Fruit fly (Drosophila melanogaster) whole organism: ENCODE results near the gene Sbf.

Experiments
- CG8478 ChIP-seq: fragments of >200 bp; optimal IDR thresholded peaks from 2 replicates; lab custom pipeline; 2018; ENCODE audit warnings: inconsistent platforms
- Dll ChIP-seq: fragments of >200 bp; optimal IDR thresholded peaks from 2 replicates; lab custom pipeline; 2017
- EcR ChIP-seq, 2 experiments: fragments of >200 bp; optimal IDR thresholded peaks; 2 replicates each; lab custom pipeline; 2017; ENCODE audit warnings: missing biosample characterization in 2 of 2, missing genetic modification characterization in 2 of 2, missing genetic modification reagents in 2 of 2
- pan ChIP-seq: fragments of >200 bp; optimal IDR thresholded peaks from 2 replicates; lab custom pipeline; 2017
- psq ChIP-seq: fragments of >200 bp; optimal IDR thresholded peaks from 2 replicates; lab custom pipeline; 2017
- usp ChIP-seq: fragments of >200 bp; optimal IDR thresholded peaks from 2 replicates; lab custom pipeline; 2017; ENCODE audit warnings: missing biosample characterization, missing genetic modification characterization, mixed read lengths

Sbf gene

dm6 chr3R:11760669-11761387, 35.9 kb downstream of the Sbf start:
- no peak for TF ChIP-seq EcR (GFP tag; optimal IDR thresholded peaks at IDR 0.05; lab: Kevin White, UChicago)
- TF ChIP-seq usp (GFP tag; lab: Kevin White, UChicago) = no peak
- TF ChIP-seq CG8478 (lab: Kevin White, UChicago) = no peak
- no peak for TF ChIP-seq pan
- no peak for TF ChIP-seq psq (lab: Kevin White, UChicago)
- peak; percentile 83 for TF ChIP-seq Dll (lab: Kevin White, UChicago)

- TF ChIP-seq EcR (GFP tag; optimal IDR thresholded peaks at IDR 0.05; lab: Kevin White, UChicago) = no peak
- no peak for TF ChIP-seq pan
- no peak for TF ChIP-seq psq (lab: Kevin White, UChicago)
- no peak for TF ChIP-seq CG8478 (lab: Kevin White, UChicago)
- TF ChIP-seq usp (GFP tag; lab: Kevin White, UChicago) = no peak
- no peak for TF ChIP-seq Dll (lab: Kevin White, UChicago)
Measured at dm6 chr3R:11759971-11760370, 36.8 kb downstream of the Sbf start.

- TF ChIP-seq CG8478 (lab: Kevin White, UChicago) (no peak), psq (lab: Kevin White, UChicago) (no peak), pan (no peak), Dll (lab: Kevin White, UChicago) (no peak), EcR (GFP tag; optimal IDR thresholded peaks at IDR 0.05; lab: Kevin White, UChicago) (no peak), usp (GFP tag; lab: Kevin White, UChicago) (no peak)
Measured at dm6 chr3R:11759185-11759731, 37.5 kb downstream of the Sbf start.

- TF ChIP-seq Dll (lab: Kevin White, UChicago) (no peak), CG8478 (lab: Kevin White, UChicago) (no peak), EcR (GFP tag; optimal IDR thresholded peaks at IDR 0.05; lab: Kevin White, UChicago) (no peak), usp (GFP tag; lab: Kevin White, UChicago) (no peak), psq (lab: Kevin White, UChicago) (no peak), pan (no peak)
Measured at dm6 chr3R:11758507-11759184, 38.1 kb downstream of the Sbf start.

DNA sequence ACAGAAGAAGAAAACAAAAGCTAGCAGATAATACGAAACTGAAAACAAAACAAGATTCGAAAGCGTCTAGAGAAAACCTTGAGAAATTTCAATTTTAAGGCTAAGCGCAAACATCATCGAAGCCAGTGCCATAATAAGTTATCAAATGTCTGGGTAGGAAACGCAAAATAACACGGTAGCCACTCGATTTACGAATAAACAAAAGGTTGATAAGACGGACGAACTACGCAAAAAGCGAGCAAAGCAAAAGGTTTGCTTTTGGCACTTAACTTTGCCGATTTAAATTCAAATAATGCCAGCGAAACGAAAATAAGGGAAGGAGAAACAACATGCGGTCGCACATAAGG, 38.6 kb downstream of the Sbf start:
- no peak for TF ChIP-seq psq (lab: Kevin White, UChicago)
- TF ChIP-seq Dll (lab: Kevin White, UChicago) = no peak
- TF ChIP-seq EcR (GFP tag; optimal IDR thresholded peaks at IDR 0.05; lab: Kevin White, UChicago) = no peak
- TF ChIP-seq CG8478 (lab: Kevin White, UChicago) = no peak
- TF ChIP-seq pan = no peak
- TF ChIP-seq usp (GFP tag; lab: Kevin White, UChicago) = no peak

dm6 chr3R:11757197-11757856, 39.4 kb downstream of the Sbf start:
- no peak for TF ChIP-seq usp (GFP tag; lab: Kevin White, UChicago)
- TF ChIP-seq Dll (lab: Kevin White, UChicago) = no peak
- TF ChIP-seq pan = no peak
- no peak for TF ChIP-seq EcR (GFP tag; optimal IDR thresholded peaks at IDR 0.05; lab: Kevin White, UChicago)
- TF ChIP-seq CG8478 (lab: Kevin White, UChicago) = no peak
- no peak for TF ChIP-seq psq (lab: Kevin White, UChicago)

dm6 chr3R:11756762-11757161, 40.0 kb downstream of the Sbf start:
- no peak for TF ChIP-seq usp (GFP tag; lab: Kevin White, UChicago)
- no peak for TF ChIP-seq CG8478 (lab: Kevin White, UChicago)
- TF ChIP-seq EcR (GFP tag; optimal IDR thresholded peaks at IDR 0.05; lab: Kevin White, UChicago) = no peak
- no peak for TF ChIP-seq psq (lab: Kevin White, UChicago)
- TF ChIP-seq pan = no peak
- no peak for TF ChIP-seq Dll (lab: Kevin White, UChicago)

DNA sequence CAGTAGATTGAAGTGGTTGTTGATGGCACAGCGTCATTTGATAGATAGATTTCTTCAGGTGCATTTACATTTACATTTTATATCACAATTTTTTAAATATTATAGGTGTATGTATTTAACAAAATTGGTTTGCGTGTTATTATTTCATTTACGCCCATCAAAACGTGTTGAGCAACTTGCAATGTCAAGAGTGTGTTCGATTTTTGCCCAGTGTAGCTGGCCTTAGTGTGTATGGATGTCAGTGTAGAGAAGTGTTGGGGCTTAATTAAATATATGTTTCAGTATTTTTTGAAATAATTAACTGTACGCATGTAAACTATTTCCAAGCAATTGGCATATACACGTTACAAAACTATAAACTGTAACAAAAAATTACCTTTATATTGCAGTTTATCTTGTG, 45.0 kb downstream of the Sbf start:
- TF ChIP-seq pan (no peak), EcR (GFP tag; optimal IDR thresholded peaks at IDR 0.05; lab: Kevin White, UChicago) (no peak), usp (GFP tag; lab: Kevin White, UChicago) (no peak), Dll (lab: Kevin White, UChicago) (no peak)

DNA sequence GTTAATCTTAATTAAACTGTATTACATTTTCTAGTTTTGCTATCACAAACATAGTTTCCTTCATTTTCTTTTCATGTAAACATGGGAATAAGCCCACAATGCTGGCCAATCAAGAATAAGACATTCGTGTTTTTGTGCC, 46.6 kb downstream of the Sbf start, which contains the start of gene CG43062:
TSS of gene CG43062 (plus strand) at position 40 of the 139 bp plus-strand sequence.
- no peak for TF ChIP-seq usp (GFP tag; lab: Kevin White, UChicago)
- TF ChIP-seq EcR (GFP tag; optimal IDR thresholded peaks at IDR 0.05; lab: Kevin White, UChicago) = no peak
- TF ChIP-seq psq (lab: Kevin White, UChicago) = no peak
- TF ChIP-seq Dll (lab: Kevin White, UChicago) = no peak
- TF ChIP-seq CG8478 (lab: Kevin White, UChicago) = no peak
- no peak for TF ChIP-seq pan

DNA sequence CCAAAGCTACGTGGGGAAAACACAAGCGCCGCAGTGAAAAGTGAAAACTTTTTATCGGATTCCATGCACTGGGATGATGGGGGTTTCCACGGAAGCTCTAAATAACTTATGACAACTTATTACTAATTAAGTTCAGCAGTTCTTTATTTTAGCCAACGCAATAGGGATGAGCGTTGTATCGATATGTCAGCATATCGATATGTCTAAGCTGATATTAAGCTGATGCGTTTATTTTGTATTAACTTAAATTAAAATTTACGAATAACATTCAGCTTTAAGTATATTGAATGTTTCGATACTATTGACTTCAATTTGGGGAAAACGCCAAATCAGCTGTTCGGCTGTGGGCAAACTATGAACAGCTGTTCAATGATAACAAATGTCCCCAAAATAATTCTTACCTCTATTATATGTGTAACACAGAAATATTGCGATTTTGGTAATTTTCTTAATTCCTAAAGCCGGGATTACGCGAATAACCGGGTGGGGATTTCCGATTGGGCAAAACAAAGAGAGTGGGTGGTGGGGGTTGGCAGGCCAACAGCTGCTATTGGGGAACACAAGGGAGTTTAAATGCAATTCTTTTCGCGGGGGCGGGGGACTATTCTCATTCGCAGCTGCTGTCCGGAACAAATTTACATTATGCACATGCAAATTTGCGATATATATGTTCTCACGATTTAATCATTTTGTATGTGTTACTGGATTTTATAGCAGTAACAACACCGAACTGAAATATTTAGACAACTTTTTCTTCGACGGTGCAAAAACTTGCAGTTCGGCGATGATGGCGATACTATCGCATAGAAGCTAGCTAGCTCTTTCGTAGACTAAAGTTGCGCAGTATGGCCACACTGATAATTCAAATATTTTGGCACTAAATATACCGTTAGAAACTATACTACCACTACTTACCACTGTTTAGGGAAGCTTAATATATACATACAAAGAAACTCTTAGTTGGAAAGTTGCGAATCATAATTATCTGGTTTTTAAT, 47.2 kb downstream of the Sbf start, which contains the start of gene CG6923:
TSS of gene CG6923 (minus strand) at position 733 of the 997 bp plus-strand sequence.
- TF ChIP-seq psq (lab: Kevin White, UChicago) (no peak), Dll (lab: Kevin White, UChicago) (no peak), pan (no peak), EcR (GFP tag; optimal IDR thresholded peaks at IDR 0.05; lab: Kevin White, UChicago) (no peak)
